Fruit fly (Drosophila melanogaster): ENCODE data around the gene mRpS30.

The mRpS30 gene

dm6 chrX:15759752-15760446, 25.9 kb upstream of the mRpS30 start:
- peak; percentile 32 for TF ChIP-seq pan (optimal IDR thresholded peaks at IDR 0.05)
- TF ChIP-seq psq (optimal IDR thresholded peaks at IDR 0.05), result no peak
- TF ChIP-seq CG8478 (optimal IDR thresholded peaks at IDR 0.05), result no peak
- TF ChIP-seq EcR (GFP tag; optimal IDR thresholded peaks at IDR 0.05), result no peak

- TF ChIP-seq psq (optimal IDR thresholded peaks at IDR 0.05) (no peak), Dll (optimal IDR thresholded peaks at IDR 0.05) (no peak), EcR (GFP tag; optimal IDR thresholded peaks at IDR 0.05) (no peak), CG8478 (optimal IDR thresholded peaks at IDR 0.05) (no peak), pan (optimal IDR thresholded peaks at IDR 0.05) (no peak), usp (GFP tag; optimal IDR thresholded peaks at IDR 0.05) (no peak)
These were observed 25.2 kb upstream of the mRpS30 start, which contains the start of the genes Graf and mRpL3 for dm6 chrX:15760447-15761297. Graf (minus strand) TSS chrX:15760733. mRpL3 (plus strand) TSS chrX:15761248.

dm6 chrX:15761298-15761640, 24.6 kb upstream of the mRpS30 start:
- TF ChIP-seq EcR (GFP tag; optimal IDR thresholded peaks at IDR 0.05) (no peak), Dll (optimal IDR thresholded peaks at IDR 0.05) (no peak), pan (optimal IDR thresholded peaks at IDR 0.05) (no peak), psq (optimal IDR thresholded peaks at IDR 0.05) (no peak), usp (GFP tag; optimal IDR thresholded peaks at IDR 0.05) (no peak), CG8478 (optimal IDR thresholded peaks at IDR 0.05) (no peak)

dm6 chrX:15762723-15763122, 23.1 kb upstream of the mRpS30 start, which contains the start of gene Polr3A:
Polr3A (plus strand) TSS chrX:15762956.
- no peak for TF ChIP-seq CG8478 (optimal IDR thresholded peaks at IDR 0.05)
- TF ChIP-seq psq (optimal IDR thresholded peaks at IDR 0.05), result no peak
- no peak for TF ChIP-seq Dll (optimal IDR thresholded peaks at IDR 0.05)
- TF ChIP-seq usp (GFP tag; optimal IDR thresholded peaks at IDR 0.05), result no peak
- TF ChIP-seq EcR (GFP tag; optimal IDR thresholded peaks at IDR 0.05), result no peak
- no peak for TF ChIP-seq pan (optimal IDR thresholded peaks at IDR 0.05)

dm6 chrX:15766395-15766866, 19.4 kb upstream of the mRpS30 start, which contains the start of gene CG8952:
CG8952 (minus strand) TSS chrX:15766445.
- TF ChIP-seq usp (GFP tag; optimal IDR thresholded peaks at IDR 0.05) (no peak), pan (optimal IDR thresholded peaks at IDR 0.05) (no peak)

dm6 chrX:15769457-15769856, 16.4 kb upstream of the mRpS30 start, which contains the start of gene CG33172:
CG33172 (plus strand) TSS chrX:15769664.
- TF ChIP-seq CG8478 (optimal IDR thresholded peaks at IDR 0.05), result no peak

- TF ChIP-seq EcR (GFP tag; optimal IDR thresholded peaks at IDR 0.05) (no peak), CG8478 (optimal IDR thresholded peaks at IDR 0.05) (no peak), pan (optimal IDR thresholded peaks at IDR 0.05) (no peak), Dll (optimal IDR thresholded peaks at IDR 0.05) (no peak), usp (GFP tag; optimal IDR thresholded peaks at IDR 0.05) (no peak), psq (optimal IDR thresholded peaks at IDR 0.05) (no peak)
These were observed 13.2 kb upstream of the mRpS30 start, which contains the start of gene CG43672 for dm6 chrX:15772663-15773062. CG43672 (plus strand) TSS chrX:15772963.

- no peak for TF ChIP-seq psq (optimal IDR thresholded peaks at IDR 0.05)
These were observed 7.0 kb upstream of the mRpS30 start, which contains the start of gene CG43673 for dm6 chrX:15778846-15779245. CG43673 (plus strand) TSS chrX:15779146.

dm6 chrX:15783610-15784009, 2.2 kb upstream of the mRpS30 start, which contains the start of gene Efhc1.1:
Efhc1.1 (minus strand) TSS chrX:15783710.
- TF ChIP-seq Dll (optimal IDR thresholded peaks at IDR 0.05) (no peak), EcR (GFP tag; optimal IDR thresholded peaks at IDR 0.05) (no peak), pan (optimal IDR thresholded peaks at IDR 0.05) (no peak), CG8478 (optimal IDR thresholded peaks at IDR 0.05) (no peak), usp (GFP tag; optimal IDR thresholded peaks at IDR 0.05) (no peak), psq (optimal IDR thresholded peaks at IDR 0.05) (no peak)

dm6 chrX:15786242-15786641, 395 bp downstream of the mRpS30 start:
- TF ChIP-seq psq (optimal IDR thresholded peaks at IDR 0.05), result no peak
- no peak for TF ChIP-seq Dll (optimal IDR thresholded peaks at IDR 0.05)
- no peak for TF ChIP-seq EcR (GFP tag; optimal IDR thresholded peaks at IDR 0.05)
- TF ChIP-seq CG8478 (optimal IDR thresholded peaks at IDR 0.05), result no peak
- no peak for TF ChIP-seq usp (GFP tag; optimal IDR thresholded peaks at IDR 0.05)
- TF ChIP-seq pan (optimal IDR thresholded peaks at IDR 0.05), result no peak

dm6 chrX:15788235-15789187, 2.7 kb downstream of the mRpS30 start, which contains the start of gene Rhp:
Rhp (plus strand) TSS chrX:15788897.
- TF ChIP-seq psq (optimal IDR thresholded peaks at IDR 0.05), result no peak
- no peak for TF ChIP-seq EcR (GFP tag; optimal IDR thresholded peaks at IDR 0.05)
- no peak for TF ChIP-seq pan (optimal IDR thresholded peaks at IDR 0.05)
- TF ChIP-seq Dll (optimal IDR thresholded peaks at IDR 0.05), result no peak
- no peak for TF ChIP-seq usp (GFP tag; optimal IDR thresholded peaks at IDR 0.05)
- no peak for TF ChIP-seq CG8478 (optimal IDR thresholded peaks at IDR 0.05)
